Worm (Caenorhabditis elegans): ENCODE data around the gene cyp-33C12.
A peak's percentile ranks its signal among the peaks of the same experiment; 100 is the strongest.

Gene cyp-33C12

DNA sequence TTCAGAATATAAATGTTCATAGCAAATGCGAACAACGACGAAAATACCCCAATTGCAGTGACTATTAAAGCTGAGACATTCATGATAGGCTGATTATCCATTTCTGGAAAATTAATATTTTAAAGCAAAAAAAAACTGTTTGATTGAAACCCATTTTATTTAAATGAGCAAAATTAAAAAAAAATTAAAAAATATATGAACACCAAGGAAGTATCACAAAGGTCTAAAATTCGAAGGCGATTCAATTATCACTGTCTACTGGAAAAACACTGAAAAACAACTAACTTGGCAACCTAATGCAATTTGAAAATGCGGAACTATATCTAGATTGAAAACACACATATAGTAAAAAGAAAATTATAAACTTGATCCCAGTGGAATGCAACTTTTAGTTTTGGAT lies 13.1 kb downstream of the cyp-33C12 start, which contains the start of gene srbc-42:
Gene srbc-42 (minus strand): TSS at position 101 of the 400 bp plus-strand sequence.
- TF ChIP-seq ceh-24 (tag; optimal IDR thresholded peaks at IDR 0.05) (no peak), ceh-18 (tag; optimal IDR thresholded peaks at IDR 0.05) (no peak), ztf-16 (tag; optimal IDR thresholded peaks at IDR 0.05) (no peak), fkh-6 (tag; optimal IDR thresholded peaks at IDR 0.05) (no peak), ceh-34 (tag; optimal IDR thresholded peaks at IDR 0.05) (no peak), nhr-232 (tag; optimal IDR thresholded peaks at IDR 0.05) (no peak)

DNA sequence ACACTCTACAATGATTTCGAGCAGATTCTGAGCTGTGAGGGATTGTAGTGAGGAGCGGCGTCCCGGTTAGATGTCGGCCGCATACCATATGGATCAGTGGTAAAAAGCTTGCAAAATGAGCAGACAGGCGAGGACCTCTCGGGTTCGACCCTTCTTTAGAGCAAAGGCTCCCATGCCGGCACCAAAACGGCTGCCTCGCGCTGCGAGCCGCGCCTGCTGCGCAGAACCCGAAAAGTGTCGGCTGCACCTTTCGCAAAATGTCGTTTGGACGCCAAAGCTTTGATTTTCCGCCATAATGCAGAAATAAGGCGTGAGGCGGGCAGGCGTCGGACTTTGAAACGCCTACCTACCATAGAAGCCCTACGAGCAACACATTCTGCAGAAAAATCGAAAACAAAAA lies 13.8 kb downstream of the cyp-33C12 start:
- TF ChIP-seq lin-11 (tag; optimal IDR thresholded peaks at IDR 0.05) (no peak), ama-1 (optimal IDR thresholded peaks at IDR 0.05) (no peak), zip-5 (tag; optimal IDR thresholded peaks at IDR 0.05) (no peak), tbx-2 (tag; optimal IDR thresholded peaks at IDR 0.05) (no peak), ceh-45 (GFP tag; IDR thresholded peaks at IDR 0.05) (no peak), elt-2 (tag; optimal IDR thresholded peaks at IDR 0.05) (no peak), ceh-48 (tag; optimal IDR thresholded peaks at IDR 0.05) (no peak), odd-2 (tag; optimal IDR thresholded peaks at IDR 0.05) (no peak)

DNA sequence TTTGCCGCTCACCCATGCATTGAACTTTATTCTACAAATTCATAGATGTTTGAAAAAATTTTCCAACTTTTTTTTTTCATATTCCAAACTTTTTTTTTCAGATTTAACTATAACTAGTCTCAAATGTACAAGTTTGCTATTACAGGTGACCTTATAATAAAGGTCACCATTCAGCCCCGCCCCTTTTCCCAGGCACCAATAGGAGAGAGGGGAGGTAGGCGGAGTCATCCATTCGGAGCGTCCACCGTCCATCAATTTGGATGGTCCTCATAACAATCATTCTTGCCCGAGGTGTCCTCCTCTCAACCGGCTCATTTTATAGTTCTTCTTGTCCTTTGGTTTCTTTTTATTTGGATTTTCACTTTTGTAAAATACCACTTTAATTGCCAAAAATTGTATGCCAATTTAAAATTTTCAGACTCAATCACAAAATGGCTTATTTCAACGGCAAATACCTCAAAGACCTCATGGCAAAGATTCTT lies 16.3 kb downstream of the cyp-33C12 start, which contains the start of gene Y5H2B.3:
Gene Y5H2B.3 (plus strand): TSS at position 432 of the 482 bp plus-strand sequence.
- TF ChIP-seq nfya-1 (tag; optimal IDR thresholded peaks at IDR 0.05) (peak; percentile 60), madf-2 (tag; optimal IDR thresholded peaks at IDR 0.05) (no peak), Y22D7AL.16 (tag; optimal IDR thresholded peaks at IDR 0.05) (no peak)

ce11 chrV:2185486-2185885 lies 18.7 kb downstream of the cyp-33C12 start:
- TF ChIP-seq rnt-1 (tag; optimal IDR thresholded peaks at IDR 0.05) (no peak), odd-2 (tag; optimal IDR thresholded peaks at IDR 0.05) (no peak), ama-1 (optimal IDR thresholded peaks at IDR 0.05) (no peak), unc-86 (tag; optimal IDR thresholded peaks at IDR 0.05) (no peak), dve-1 (tag; optimal IDR thresholded peaks at IDR 0.05) (no peak), elt-4 (tag; optimal IDR thresholded peaks at IDR 0.05) (peak; percentile 5), madf-2 (tag; optimal IDR thresholded peaks at IDR 0.05) (no peak)

DNA sequence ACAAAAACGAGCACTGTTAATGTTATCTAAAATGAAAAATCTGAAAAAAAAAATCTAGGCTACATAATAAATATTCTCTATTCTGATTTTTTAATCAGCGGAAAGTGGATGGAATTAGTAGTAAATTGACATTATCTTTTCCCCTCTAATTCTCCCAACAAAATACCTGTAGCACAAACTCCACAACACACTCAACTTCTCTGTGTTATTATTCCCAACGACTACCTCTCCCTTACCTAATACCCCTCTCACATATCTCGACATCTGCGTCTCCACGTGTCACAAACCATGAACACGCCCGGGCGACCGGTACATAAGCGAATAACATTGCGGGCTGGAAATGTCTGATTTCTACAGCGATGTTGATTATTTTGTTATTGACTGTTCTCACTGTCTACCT lies 21.0 kb downstream of the cyp-33C12 start, which contains the start of gene cyp-33C2:
Gene cyp-33C2 (plus strand): TSS at position 327 of the 400 bp plus-strand sequence.
- no peak for TF ChIP-seq pha-2 (tag; optimal IDR thresholded peaks at IDR 0.05)

ce11 chrV:2181738-2182137 lies 22.5 kb downstream of the cyp-33C12 start, which contains the start of gene srbc-16:
Gene srbc-16 (plus strand): TSS chrV:2182038.
- TF ChIP-seq che-1 (tag; optimal IDR thresholded peaks at IDR 0.05): no peak

DNA sequence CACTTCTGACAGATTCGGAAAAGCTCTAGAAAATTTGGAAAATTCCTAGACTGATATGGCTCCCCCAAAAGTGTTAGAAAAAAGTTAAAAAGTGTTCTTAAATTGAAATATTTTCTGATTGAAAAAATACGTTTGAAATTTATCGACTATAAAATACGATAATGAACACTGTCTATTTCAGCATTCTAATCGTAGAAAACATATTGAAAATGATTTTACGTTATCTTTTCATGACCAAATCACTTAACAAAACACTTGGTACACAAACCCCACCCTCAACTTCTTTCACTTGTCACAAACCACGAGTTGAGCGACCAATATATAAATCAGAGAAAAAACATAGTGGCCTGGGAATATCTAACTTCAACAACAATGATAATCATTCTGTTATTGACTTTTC lies 25.0 kb downstream of the cyp-33C12 start, which contains the start of gene cyp-33C1:
Gene cyp-33C1 (plus strand): TSS at position 301 of the 400 bp plus-strand sequence.
- TF ChIP-seq pax-1 (tag; optimal IDR thresholded peaks at IDR 0.05): no peak
- no peak for TF ChIP-seq nhr-11 (tag; optimal IDR thresholded peaks at IDR 0.05)
- no peak for TF ChIP-seq ztf-16 (tag; optimal IDR thresholded peaks at IDR 0.05)
- no peak for TF ChIP-seq unc-86 (tag; optimal IDR thresholded peaks at IDR 0.05)
- no peak for TF ChIP-seq rnt-1 (tag; optimal IDR thresholded peaks at IDR 0.05)
- no peak for TF ChIP-seq ref-2 (tag; optimal IDR thresholded peaks at IDR 0.05)

- no peak for TF ChIP-seq unc-86 (tag; optimal IDR thresholded peaks at IDR 0.05)
- TF ChIP-seq hlh-13 (GFP tag; optimal IDR thresholded peaks at IDR 0.05): no peak
- TF ChIP-seq fkh-10 (GFP tag; optimal IDR thresholded peaks at IDR 0.05): no peak
- no peak for TF ChIP-seq C38D4.7 (GFP tag; optimal IDR thresholded peaks at IDR 0.05)
- TF ChIP-seq sox-4 (tag; optimal IDR thresholded peaks at IDR 0.05): no peak
- no peak for TF ChIP-seq F13H6.1 (tag; optimal IDR thresholded peaks at IDR 0.05)
- no peak for TF ChIP-seq ama-1 (optimal IDR thresholded peaks at IDR 0.05)
- TF ChIP-seq ceh-24 (tag; optimal IDR thresholded peaks at IDR 0.05): no peak
- no peak for TF ChIP-seq nhr-232 (tag; optimal IDR thresholded peaks at IDR 0.05)
- no peak for TF ChIP-seq unc-42 (tag; optimal IDR thresholded peaks at IDR 0.05)
- no peak for TF ChIP-seq ceh-18 (tag; optimal IDR thresholded peaks at IDR 0.05)
Observed at ce11 chrV:2177307-2177764, 26.9 kb downstream of the cyp-33C12 start, which contains the start of gene srbc-17. Gene srbc-17 (plus strand): TSS chrV:2177714.
